Fruit fly (Drosophila melanogaster): ENCODE results near the gene TfIIB.

The TfIIB gene

DNA sequence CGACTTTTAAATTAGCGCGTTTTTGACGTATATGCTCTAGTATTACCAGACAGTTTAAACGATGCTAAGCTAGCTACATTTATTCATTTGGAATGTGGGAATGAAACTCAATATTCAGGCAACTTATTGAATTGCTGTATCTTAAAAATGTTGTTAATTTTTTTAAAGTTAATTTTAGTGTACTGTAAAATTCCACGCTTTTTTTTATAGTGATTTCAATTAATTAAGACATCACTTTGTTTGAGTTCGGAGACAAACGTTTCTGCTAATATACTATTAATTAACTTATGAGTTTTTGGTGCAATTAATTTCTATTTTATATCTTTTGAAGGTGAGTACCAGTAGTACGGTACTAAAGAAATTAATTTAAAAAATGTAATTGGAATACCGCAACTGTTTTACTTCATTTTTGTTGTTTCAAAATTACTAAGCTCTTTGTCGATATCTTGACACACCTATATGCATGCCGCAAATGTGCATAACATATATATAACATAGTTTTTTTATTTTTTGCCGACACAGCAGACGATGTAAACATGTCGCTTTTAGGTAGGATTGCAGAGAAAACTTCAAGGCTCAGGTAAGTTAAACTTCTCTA is 44.8 kb upstream of the TfIIB start, which contains the start of the genes Cdk1 and mRpS7 (continued):
- TF ChIP-seq hkb (optimal IDR thresholded peaks at IDR 0.05) (no peak), hkb (GFP tag; IDR thresholded peaks at IDR 0.05) (peak; percentile 82), sens (GFP tag) (peak; percentile 94), pan (optimal IDR thresholded peaks at IDR 0.05) (no peak), pan (GFP tag; optimal IDR thresholded peaks at IDR 0.05 in 1 of 2, IDR thresholded peaks at IDR 0.05 in 1 of 2) (peak in 1 of 2 experiments; percentile 82), run (tag; optimal IDR thresholded peaks at IDR 0.05) (no peak), inv (GFP tag; IDR thresholded peaks at IDR 0.05; ENCODE audit: partially characterized antibody) (no peak), tna (GFP tag; IDR thresholded peaks at IDR 0.05; ENCODE audit: partially characterized antibody) (no peak), CG12104 (GFP tag; optimal IDR thresholded peaks at IDR 0.05) (peak; percentile 63), tup (GFP tag; optimal IDR thresholded peaks at IDR 0.05) (no peak), phol (tag; optimal IDR thresholded peaks at IDR 0.05) (peak; percentile 89), ranshi (GFP tag; IDR thresholded peaks at IDR 0.05) (0 out of 2 replicates have a peak, but pooled peaks have one; percentile 68), CG3726 (GFP tag; IDR thresholded peaks at IDR 0.05) (0 out of 3 replicates have a peak, but pooled peaks have one; percentile 54), CG10431 (GFP tag; optimal IDR thresholded peaks at IDR 0.05) (no peak), onecut (GFP tag; IDR thresholded peaks at IDR 0.05) (0 out of 2 replicates have a peak, but pooled peaks have one; percentile 12), NC2α (GFP tag; optimal IDR thresholded peaks at IDR 0.05) (no peak), so (GFP tag; IDR thresholded peaks at IDR 0.05) (0 out of 3 replicates have a peak, but pooled peaks have one; percentile 34), Rx (GFP tag; IDR thresholded peaks at IDR 0.05) (no peak), Fer2 (tag; optimal IDR thresholded peaks at IDR 0.05) (peak; percentile 7), CG6854 (GFP tag; optimal IDR thresholded peaks at IDR 0.05) (peak; percentile 3), CG15696 (tag; optimal IDR thresholded peaks at IDR 0.05) (peak; percentile 60), CG17359 (tag; optimal IDR thresholded peaks at IDR 0.05) (peak; percentile 66), CG1832 (GFP tag; optimal IDR thresholded peaks at IDR 0.05) (no peak), NC2β (GFP tag; optimal IDR thresholded peaks at IDR 0.05) (peak; percentile 31), CG13123 (GFP tag; optimal IDR thresholded peaks at IDR 0.05) (peak; percentile 46), CG8388 (GFP tag; optimal IDR thresholded peaks at IDR 0.05) (peak; percentile 79), Hey (tag; optimal IDR thresholded peaks at IDR 0.05) (no peak), CG16815 (GFP tag; optimal IDR thresholded peaks at IDR 0.05) (peak; percentile 51), Ssrp (tag; optimal IDR thresholded peaks at IDR 0.05) (peak; percentile 75), Drgx (GFP tag; IDR thresholded peaks at IDR 0.05) (peak; percentile 53; the same call in 1 of the 2 replicates), CG14014 (GFP tag; IDR thresholded peaks at IDR 0.05) (peak; percentile 70), CG11723 (GFP tag; optimal IDR thresholded peaks at IDR 0.05) (peak; percentile 86), HHEX (GFP tag; optimal IDR thresholded peaks at IDR 0.05) (peak; percentile 40), CG10274 (GFP tag; optimal IDR thresholded peaks at IDR 0.05) (no peak), CG31224 (GFP tag; IDR thresholded peaks at IDR 0.05) (peak; percentile 39; the same call in 1 of the 2 replicates), CG14667 (GFP tag; IDR thresholded peaks at IDR 0.05) (no peak; the same call in 1 of the 2 replicates), Antp (GFP tag; optimal IDR thresholded peaks at IDR 0.05) (peak; percentile 43), nom (GFP tag; optimal IDR thresholded peaks at IDR 0.05) (no peak), Hmx (GFP tag; optimal IDR thresholded peaks at IDR 0.05) (peak; percentile 37), kah (GFP tag; optimal IDR thresholded peaks at IDR 0.05) (no peak), Dll (GFP tag; IDR thresholded peaks at IDR 0.05; ENCODE audit: partially characterized antibody) (no peak), pzg (GFP tag; optimal IDR thresholded peaks at IDR 0.05) (peak; percentile 47), CG10654 (GFP tag; optimal IDR thresholded peaks at IDR 0.05) (peak; percentile 46), CG12071 (GFP tag; optimal IDR thresholded peaks at IDR 0.05) (no peak), CG9215 (GFP tag; IDR thresholded peaks at IDR 0.05) (no peak), CG7271 (tag; optimal IDR thresholded peaks at IDR 0.05) (peak; percentile 37), ap (GFP tag; IDR thresholded peaks at IDR 0.05) (0 out of 2 replicates have a peak, but pooled peaks have one; percentile 40), ash1 (GFP tag; optimal IDR thresholded peaks at IDR 0.05) (no peak), sima (GFP tag; optimal IDR thresholded peaks at IDR 0.05) (no peak), CG14050 (GFP tag; IDR thresholded peaks at IDR 0.05) (peak; percentile 41; the same call in 1 of the 3 replicates)
